Worm (Caenorhabditis elegans): Measurements from ENCODE around the gene zig-13.
A peak's percentile ranks its signal among the peaks of the same experiment; 100 is the strongest.

ce11 chrIII:120199-120598, 36.3 kb downstream of the zig-13 start, which contains the start of gene pals-24:
- TF ChIP-seq nhr-76 (tag; optimal IDR thresholded peaks at IDR 0.05) = no peak
- TF ChIP-seq ceh-28 (tag; optimal IDR thresholded peaks at IDR 0.05) = no peak
- peak; percentile 87 for TF ChIP-seq pqm-1 (tag; optimal IDR thresholded peaks at IDR 0.05)
- TF ChIP-seq egl-27 (tag; optimal IDR thresholded peaks at IDR 0.05) = no peak
- no peak for TF ChIP-seq ZK546.5 (tag; optimal IDR thresholded peaks at IDR 0.05)
- TF ChIP-seq ama-1 (optimal IDR thresholded peaks at IDR 0.05) = no peak
- no peak for TF ChIP-seq nhr-11 (tag; optimal IDR thresholded peaks at IDR 0.05)
- no peak for TF ChIP-seq lin-15B (tag; optimal IDR thresholded peaks at IDR 0.05)
- no peak for TF ChIP-seq nfya-1 (tag; optimal IDR thresholded peaks at IDR 0.05; ENCODE audit: insufficient read depth)
- no peak for TF ChIP-seq lin-39 (tag; optimal IDR thresholded peaks at IDR 0.05)
- TF ChIP-seq fos-1 (tag; optimal IDR thresholded peaks at IDR 0.05) = no peak
